Fruit fly (Drosophila melanogaster) whole organism, prepupa: ENCODE results near the gene CG18088.

Experiments used
- Blimp-1 ChIP-seq: fragments of 200-800 bp; sonication (Bioruptor generic); optimal IDR thresholded peaks from 3 replicates; lab custom pipeline; 2017; ENCODE audit warnings: missing biosample characterization, missing genetic modification characterization, mild to moderate bottlenecking, moderate library complexity, missing genetic modification reagents
- CG10631 ChIP-seq: fragments of 200-800 bp; sonication (Bioruptor generic); optimal IDR thresholded peaks from 2 replicates; lab custom pipeline; 2016; ENCODE audit warnings: missing biosample characterization, missing genetic modification characterization
- CG10669 ChIP-seq: fragments of 200-800 bp; sonication (Bioruptor generic); optimal IDR thresholded peaks from 3 replicates; lab custom pipeline; 2018; ENCODE audit warnings: missing biosample characterization, mild to moderate bottlenecking, missing genetic modification characterization, moderate library complexity
- CG11294 ChIP-seq: fragments of 200-800 bp; sonication (Bioruptor generic); IDR thresholded peaks from 2 replicates; pipeline ENCODE4 v1.3.6; 2022; ENCODE audit warnings: missing biosample characterization, missing genetic modification characterization
- CG11762 ChIP-seq: fragments of 200-800 bp; sonication (Bioruptor generic); optimal IDR thresholded peaks from 3 replicates; lab custom pipeline; 2016; ENCODE audit warnings: missing biosample characterization, missing genetic modification characterization; ENCODE audit not compliant: insufficient read depth
- CG15336 ChIP-seq: fragments of 200-800 bp; sonication (Bioruptor generic); IDR thresholded peaks from 2 replicates; pipeline ENCODE4 v1.3.6; 2022; ENCODE audit warnings: missing biosample characterization, missing genetic modification characterization
- CG1621 ChIP-seq: fragments of 200-800 bp; sonication (Bioruptor generic); optimal IDR thresholded peaks from 3 replicates; lab custom pipeline; 2018; ENCODE audit warnings: missing biosample characterization, mild to moderate bottlenecking, missing genetic modification characterization
- CG16779 ChIP-seq: fragments of 200-800 bp; sonication (Bioruptor generic); optimal IDR thresholded peaks from 3 replicates; lab custom pipeline; 2017; ENCODE audit warnings: missing biosample characterization, mild to moderate bottlenecking, missing genetic modification characterization
- CG3032 ChIP-seq: fragments of 200-800 bp; optimal IDR thresholded peaks from 2 replicates; lab custom pipeline; 2019; ENCODE audit warnings: missing biosample characterization, mild to moderate bottlenecking, missing genetic modification characterization, moderate library complexity
- CG31627 ChIP-seq: fragments of 200-800 bp; sonication (Bioruptor generic); optimal IDR thresholded peaks from 3 replicates; lab custom pipeline; 2016; ENCODE audit warnings: missing biosample characterization, missing genetic modification characterization
- CG32006 ChIP-seq: fragments of 200-800 bp; sonication (Bioruptor generic); optimal IDR thresholded peaks from 3 replicates; lab custom pipeline; 2017; ENCODE audit warnings: missing biosample characterization, mild to moderate bottlenecking, missing genetic modification characterization
- CG4318 ChIP-seq: fragments of 200-800 bp; sonication (Bioruptor generic); optimal IDR thresholded peaks from 3 replicates; lab custom pipeline; 2017; ENCODE audit warnings: missing biosample characterization, mild to moderate bottlenecking, missing genetic modification characterization
- CG6163 ChIP-seq: fragments of 200-800 bp; sonication (Bioruptor generic); IDR thresholded peaks from 3 replicates; pipeline ENCODE4 v1.3.6; 2022; ENCODE audit warnings: missing biosample characterization, missing genetic modification characterization
- CG6276 ChIP-seq: fragments of 200-800 bp; sonication (Bioruptor generic); optimal IDR thresholded peaks from 2 replicates; lab custom pipeline; 2017; ENCODE audit warnings: missing biosample characterization, mild to moderate bottlenecking, missing genetic modification characterization
- CG6792 ChIP-seq: fragments of 200-800 bp; sonication (Bioruptor generic); optimal IDR thresholded peaks from 3 replicates; lab custom pipeline; 2016; ENCODE audit warnings: missing biosample characterization, missing genetic modification characterization
- CG6808 ChIP-seq: fragments of 200-800 bp; sonication (Bioruptor generic); optimal IDR thresholded peaks from 3 replicates; lab custom pipeline; 2017; ENCODE audit warnings: missing biosample characterization, missing genetic modification characterization, mild to moderate bottlenecking, moderate library complexity, missing genetic modification reagents
- CG6854 ChIP-seq: fragments of 200-800 bp; sonication (Bioruptor generic); optimal IDR thresholded peaks from 2 replicates; lab custom pipeline; 2017; ENCODE audit warnings: missing biosample characterization, mild to moderate bottlenecking, missing genetic modification characterization
- CG8119 ChIP-seq: fragments of 200-800 bp; sonication (Bioruptor generic); IDR thresholded peaks from 3 replicates; pipeline ENCODE4 v1.3.6; 2022; ENCODE audit warnings: missing biosample characterization, missing genetic modification characterization
- CG8319 ChIP-seq: fragments of 200-800 bp; sonication (Bioruptor generic); optimal IDR thresholded peaks from 3 replicates; lab custom pipeline; 2016; ENCODE audit warnings: missing biosample characterization, missing genetic modification characterization
- CG9139 ChIP-seq: fragments of 200-800 bp; sonication (Bioruptor generic); optimal IDR thresholded peaks from 3 replicates; lab custom pipeline; 2017; ENCODE audit warnings: missing biosample characterization, mild to moderate bottlenecking, missing genetic modification characterization
- Eip75B ChIP-seq: fragments of 200-800 bp; sonication (Bioruptor generic); optimal IDR thresholded peaks from 3 replicates; lab custom pipeline; 2016; ENCODE audit warnings: missing biosample characterization, missing genetic modification characterization
- Eip78C ChIP-seq: fragments of 200-800 bp; sonication (Bioruptor generic); peaks from one replicate; lab custom pipeline; 2016; ENCODE audit warnings: missing biosample characterization, missing genetic modification characterization
- Eip93F ChIP-seq: fragments of 200-800 bp; sonication (Bioruptor generic); optimal IDR thresholded peaks from 2 replicates; lab custom pipeline; 2016; ENCODE audit warnings: missing biosample characterization, mild to moderate bottlenecking, missing genetic modification characterization
- Ets96B ChIP-seq: fragments of 200-800 bp; optimal IDR thresholded peaks from 2 replicates; lab custom pipeline; 2019; ENCODE audit warnings: missing biosample characterization, mild to moderate bottlenecking, missing genetic modification characterization, moderate library complexity
- Gug ChIP-seq: fragments of 200-800 bp; sonication (Bioruptor generic); IDR thresholded peaks from 2 replicates; pipeline ENCODE4 v1.3.6; 2022; ENCODE audit warnings: missing biosample characterization, missing genetic modification characterization
- Hr38 ChIP-seq: sonication (Bioruptor generic); optimal IDR thresholded peaks from 2 replicates; lab custom pipeline; 2016; ENCODE audit warnings: missing biosample characterization, missing genetic modification characterization
- Hr39 ChIP-seq: fragments of 200-800 bp; sonication (Bioruptor generic); optimal IDR thresholded peaks from 2 replicates; lab custom pipeline; 2016; ENCODE audit warnings: missing biosample characterization, missing genetic modification characterization
- Lpt ChIP-seq: fragments of 200-800 bp; sonication (Bioruptor generic); optimal IDR thresholded peaks from 3 replicates; lab custom pipeline; 2016; ENCODE audit warnings: missing biosample characterization, missing genetic modification characterization
- Met ChIP-seq: fragments of 200-800 bp; sonication (Bioruptor generic); optimal IDR thresholded peaks from 3 replicates; lab custom pipeline; 2016; ENCODE audit warnings: missing biosample characterization, missing genetic modification characterization
- OdsH ChIP-seq: fragments of 200-800 bp; sonication (Bioruptor generic); optimal IDR thresholded peaks from 3 replicates; lab custom pipeline; 2016; ENCODE audit warnings: missing biosample characterization, missing genetic modification characterization
- Sox102F ChIP-seq: fragments of 200-800 bp; sonication (Bioruptor generic); optimal IDR thresholded peaks from 2 replicates; lab custom pipeline; 2016; ENCODE audit warnings: missing biosample characterization, mild to moderate bottlenecking, missing genetic modification characterization
- Sox14 ChIP-seq: fragments of 200-800 bp; sonication (Bioruptor generic); optimal IDR thresholded peaks from 3 replicates; lab custom pipeline; 2016; ENCODE audit warnings: missing biosample characterization, missing genetic modification characterization
- Sox15 ChIP-seq: fragments of 200-800 bp; sonication (Bioruptor generic); optimal IDR thresholded peaks from 3 replicates; lab custom pipeline; 2016; ENCODE audit warnings: missing biosample characterization, missing genetic modification characterization
- dac ChIP-seq: fragments of 200-800 bp; sonication (Bioruptor generic); optimal IDR thresholded peaks from 2 replicates; lab custom pipeline; 2017; ENCODE audit warnings: missing biosample characterization, mild to moderate bottlenecking, missing genetic modification characterization
- eg ChIP-seq: fragments of 200-800 bp; sonication (Bioruptor generic); IDR thresholded peaks from 3 replicates; pipeline ENCODE4 v1.3.6; 2022; ENCODE audit warnings: missing biosample characterization, missing genetic modification characterization
- fkh ChIP-seq: fragments of 200-800 bp; sonication (Bioruptor generic); optimal IDR thresholded peaks from 3 replicates; lab custom pipeline; 2017; ENCODE audit warnings: missing biosample characterization, mild to moderate bottlenecking, missing genetic modification characterization, moderate library complexity
- lz ChIP-seq: fragments of 200-800 bp; sonication (Bioruptor generic); optimal IDR thresholded peaks from 3 replicates; lab custom pipeline; 2016; ENCODE audit warnings: missing biosample characterization, missing genetic modification characterization
- net ChIP-seq: fragments of 200-800 bp; sonication (Bioruptor generic); optimal IDR thresholded peaks from 3 replicates; lab custom pipeline; 2016; ENCODE audit warnings: missing biosample characterization, missing genetic modification characterization
- pdm3 ChIP-seq: fragments of 200-800 bp; sonication (Bioruptor generic); optimal IDR thresholded peaks from 3 replicates; lab custom pipeline; 2016; ENCODE audit warnings: missing biosample characterization, missing genetic modification characterization
- salr ChIP-seq, 2 experiments: fragments of 200-800 bp; sonication (Bioruptor generic); optimal IDR thresholded peaks; 3 replicates each; lab custom pipeline; 2016 to 2018; ENCODE audit warnings: missing biosample characterization in 2 of 2, missing genetic modification characterization in 2 of 2, mild to moderate bottlenecking in 1 of 2
- spab ChIP-seq: fragments of 200-800 bp; sonication (Bioruptor generic); optimal IDR thresholded peaks from 2 replicates; lab custom pipeline; 2017; ENCODE audit warnings: missing biosample characterization, mild to moderate bottlenecking, missing genetic modification characterization, missing genetic modification reagents
- ss ChIP-seq, 2 experiments: fragments of 200-800 bp; sonication (Bioruptor generic); optimal IDR thresholded peaks; 2 replicates in 1 of 2; 3 replicates in 1 of 2; lab custom pipeline; 2017 to 2018; ENCODE audit warnings: mild to moderate bottlenecking in 2 of 2, missing biosample characterization in 2 of 2, missing genetic modification characterization in 2 of 2, moderate library complexity in 1 of 2
- vri ChIP-seq: fragments of 200-800 bp; sonication (Bioruptor generic); optimal IDR thresholded peaks from 3 replicates; lab custom pipeline; 2016; ENCODE audit warnings: missing biosample characterization, mild to moderate bottlenecking, missing genetic modification characterization

The CG18088 gene

dm6 chr2L:8923405-8923804, 43.9 kb upstream of the CG18088 start (continued):
- TF ChIP-seq CG16779 (tag; lab: Kevin White, UChicago) (no peak), salr (GFP tag; optimal IDR thresholded peaks at IDR 0.05; lab: Kevin White, UChicago) (peak in 1 of 2 experiments; percentile 40), Sox14 (GFP tag; lab: Kevin White, UChicago) (peak; percentile 15), CG10669 (GFP tag; lab: Kevin White, UChicago) (no peak), net (no peak), Lpt (GFP tag; lab: Kevin White, UChicago) (peak; percentile 22), spab (GFP tag; lab: Kevin White, UChicago) (no peak), CG31627 (GFP tag; lab: Kevin White, UChicago) (no peak), CG4318 (GFP tag; lab: Kevin White, UChicago) (peak; percentile 10), Gug (GFP tag; lab: Robert Waterston, UW) (no peak), Hr39 (peak; percentile 6), Met (GFP tag; lab: Kevin White, UChicago) (no peak), CG1621 (tag; lab: Kevin White, UChicago) (no peak), dac (peak; percentile 1), CG15336 (GFP tag; lab: Robert Waterston, UW) (peak; percentile 60), lz (GFP tag; lab: Kevin White, UChicago) (peak; percentile 6), CG10631 (GFP tag; lab: Kevin White, UChicago) (peak; percentile 3), Sox15 (GFP tag; lab: Kevin White, UChicago) (no peak)

dm6 chr2L:8931176-8931575, 36.2 kb upstream of the CG18088 start:
- TF ChIP-seq pdm3 (GFP tag; lab: Kevin White, UChicago) (no peak), OdsH (no peak), CG6808 (GFP tag; lab: Kevin White, UChicago) (no peak), CG11762 (no peak), Sox15 (GFP tag; lab: Kevin White, UChicago) (no peak), spab (GFP tag; lab: Kevin White, UChicago) (no peak), CG11294 (no peak), Eip93F (no peak), ss (GFP tag; optimal IDR thresholded peaks at IDR 0.05; lab: Kevin White, UChicago) (no peak), Met (GFP tag; lab: Kevin White, UChicago) (no peak), Gug (GFP tag; lab: Robert Waterston, UW) (no peak)

dm6 chr2L:8933710-8934242, 33.6 kb upstream of the CG18088 start, which contains the start of gene Tsp29Fa:
TSS of gene Tsp29Fa (plus strand) at chr2L:8933962.
- TF ChIP-seq CG32006 (GFP tag; lab: Kevin White, UChicago), result no peak
- no peak for TF ChIP-seq CG6163 (GFP tag; lab: Robert Waterston, UW)
- TF ChIP-seq Hr38, result no peak
- TF ChIP-seq CG15336 (GFP tag; lab: Robert Waterston, UW), result no peak
- no peak for TF ChIP-seq Sox102F (GFP tag; lab: Kevin White, UChicago)
- TF ChIP-seq eg, result no peak
- TF ChIP-seq Gug (GFP tag; lab: Robert Waterston, UW), result no peak
- no peak for TF ChIP-seq Eip78C (GFP tag; lab: Kevin White, UChicago)
- TF ChIP-seq, all 60 proteins: peak for 0

- TF ChIP-seq Gug (GFP tag; lab: Robert Waterston, UW) (0 out of 2 replicates have a peak, but pooled peaks have one; percentile 28), fkh (GFP tag; lab: Kevin White, UChicago) (no peak), CG3032 (tag; lab: Kevin White, UChicago) (no peak), CG6276 (GFP tag; lab: Kevin White, UChicago) (no peak), spab (GFP tag; lab: Kevin White, UChicago) (no peak), Eip93F (no peak), net (peak; percentile 44), OdsH (peak; percentile 58), Sox15 (GFP tag; lab: Kevin White, UChicago) (peak; percentile 48), Met (GFP tag; lab: Kevin White, UChicago) (peak; percentile 76), Ets96B (tag; lab: Kevin White, UChicago) (no peak), Eip78C (GFP tag; lab: Kevin White, UChicago) (peak; percentile 89), dac (no peak), Blimp-1 (peak; percentile 38), pdm3 (GFP tag; lab: Kevin White, UChicago) (peak; percentile 65), salr (GFP tag; optimal IDR thresholded peaks at IDR 0.05; lab: Kevin White, UChicago) (peak in 1 of 2 experiments; percentile 40), CG4318 (GFP tag; lab: Kevin White, UChicago) (no peak), CG1621 (tag; lab: Kevin White, UChicago) (no peak), CG6808 (GFP tag; lab: Kevin White, UChicago) (no peak), Eip75B (GFP tag; lab: Kevin White, UChicago) (peak; percentile 48), vri (peak; percentile 4), CG8319 (GFP tag; lab: Kevin White, UChicago) (no peak), CG31627 (GFP tag; lab: Kevin White, UChicago) (peak; percentile 71), CG8119 (peak; percentile 64), CG6854 (GFP tag; lab: Kevin White, UChicago) (no peak), CG9139 (no peak), CG6792 (GFP tag; lab: Kevin White, UChicago) (peak; percentile 44)
Measured at dm6 chr2L:8937003-8937402, 30.3 kb upstream of the CG18088 start, which contains the start of gene Tsp29Fb. TSS of gene Tsp29Fb (plus strand) at chr2L:8937390.
